Fruit fly (Drosophila melanogaster) whole organism, embryonic: Measurements from ENCODE around the gene Mnn1.

Experiments used
- Bdp1 ChIP-seq: fragments of 200-800 bp; sonication (Bioruptor generic); optimal IDR thresholded peaks from 3 replicates; lab custom pipeline; 2016; ENCODE audit warnings: missing biosample characterization, missing genetic modification characterization
- Blimp-1 ChIP-seq: fragments of 200-800 bp; sonication (Bioruptor generic); optimal IDR thresholded peaks from 3 replicates; lab custom pipeline; 2018; ENCODE audit warnings: missing biosample characterization, missing genetic modification characterization, mild to moderate bottlenecking, moderate library complexity, missing genetic modification reagents
- CG10274 ChIP-seq: fragments of 200-800 bp; sonication (Bioruptor generic); optimal IDR thresholded peaks from 3 replicates; lab custom pipeline; 2017; ENCODE audit warnings: missing biosample characterization, mild to moderate bottlenecking, missing genetic modification characterization
- CG10321 ChIP-seq: fragments of 200-800 bp; sonication (Bioruptor generic); IDR thresholded peaks from 2 replicates; pipeline ENCODE4 v1.3.6; 2022; ENCODE audit warnings: missing biosample characterization, missing genetic modification characterization
- CG12104 ChIP-seq: fragments of 200-800 bp; sonication (Bioruptor generic); optimal IDR thresholded peaks from 3 replicates; lab custom pipeline; 2016; ENCODE audit warnings: missing biosample characterization, missing genetic modification characterization
- CG12942 ChIP-seq: fragments of 200-800 bp; sonication (Bioruptor generic); optimal IDR thresholded peaks from 3 replicates; lab custom pipeline; 2016; ENCODE audit warnings: missing biosample characterization, missing genetic modification characterization
- CG1603 ChIP-seq: fragments of 200-800 bp; sonication (Bioruptor generic); optimal IDR thresholded peaks from 2 replicates; lab custom pipeline; 2019; ENCODE audit warnings: missing biosample characterization, mild to moderate bottlenecking, missing genetic modification characterization, moderate library complexity
- CG17359 ChIP-seq: fragments of 200-800 bp; sonication (Bioruptor generic); optimal IDR thresholded peaks from 3 replicates; lab custom pipeline; 2018; ENCODE audit warnings: missing biosample characterization, mild to moderate bottlenecking, missing genetic modification characterization, moderate library complexity
- CG18476 ChIP-seq: fragments of 200-800 bp; sonication (Bioruptor generic); optimal IDR thresholded peaks from 2 replicates; lab custom pipeline; 2016; ENCODE audit warnings: missing biosample characterization, mild to moderate bottlenecking, missing genetic modification characterization
- CG2199 ChIP-seq: fragments of 200-800 bp; sonication (Bioruptor generic); IDR thresholded peaks from 3 replicates; pipeline ENCODE4 v1.3.6; 2022; ENCODE audit warnings: missing biosample characterization, missing genetic modification characterization
- CG32532 ChIP-seq: fragments of 200-800 bp; sonication (Bioruptor generic); IDR thresholded peaks from 2 replicates; pipeline ENCODE4 v1.3.6; 2022; ENCODE audit warnings: missing biosample characterization, missing genetic modification characterization
- CG32767 ChIP-seq: fragments of 200-800 bp; sonication (Bioruptor generic); IDR thresholded peaks from 2 replicates; pipeline ENCODE4 v1.3.6; 2022; ENCODE audit warnings: missing biosample characterization, missing genetic modification characterization
- CG3838 ChIP-seq: fragments of 200-800 bp; sonication (Bioruptor generic); optimal IDR thresholded peaks from 3 replicates; lab custom pipeline; 2016; ENCODE audit warnings: missing biosample characterization, missing genetic modification characterization
- CG4360 ChIP-seq: fragments of 200-800 bp; sonication (Bioruptor generic); IDR thresholded peaks from 2 replicates; pipeline ENCODE4 v1.3.6; 2022; ENCODE audit warnings: missing biosample characterization, missing genetic modification characterization
- CG8924 ChIP-seq: fragments of 200-800 bp; optimal IDR thresholded peaks from 3 replicates; lab custom pipeline; 2019; ENCODE audit warnings: missing biosample characterization, mild to moderate bottlenecking, missing genetic modification characterization, moderate library complexity
- Doc3 ChIP-seq: fragments of 200-800 bp; sonication (Bioruptor generic); IDR thresholded peaks from 3 replicates; pipeline ENCODE4 v1.3.6; 2022; ENCODE audit warnings: missing biosample characterization, missing genetic modification characterization; ENCODE audit not compliant: partially characterized antibody
- HmgD ChIP-seq: fragments of 200-800 bp; sonication (Bioruptor generic); optimal IDR thresholded peaks from 3 replicates; lab custom pipeline; 2016; ENCODE audit warnings: missing biosample characterization, missing genetic modification characterization
- Hr51 ChIP-seq, 2 experiments: fragments of 200-800 bp; sonication (Bioruptor generic); optimal IDR thresholded peaks; 2 replicates in 1 of 2; 3 replicates in 1 of 2; lab custom pipeline; 2016 to 2018; ENCODE audit warnings: missing biosample characterization in 2 of 2, missing genetic modification characterization in 2 of 2, mild to moderate bottlenecking in 1 of 2, moderate library complexity in 1 of 2
- Max ChIP-seq: fragments of 200-800 bp; sonication (Bioruptor generic); optimal IDR thresholded peaks from 2 replicates; lab custom pipeline; 2016; ENCODE audit warnings: missing biosample characterization, mild to moderate bottlenecking, missing genetic modification characterization
- Nf-YA ChIP-seq: fragments of 200-800 bp; sonication (Bioruptor generic); IDR thresholded peaks from 2 replicates; pipeline ENCODE4 v1.3.6; 2022; ENCODE audit warnings: missing biosample characterization, missing genetic modification characterization
- Nf-YC ChIP-seq: fragments of 200-800 bp; optimal IDR thresholded peaks from 3 replicates; lab custom pipeline; 2019; ENCODE audit warnings: missing biosample characterization, mild to moderate bottlenecking, missing genetic modification characterization, moderate library complexity
- Sin3A ChIP-seq: fragments of >200 bp; optimal IDR thresholded peaks from 2 replicates; lab custom pipeline; 2018
- TFAM ChIP-seq: fragments of 200-800 bp; sonication (Bioruptor generic); optimal IDR thresholded peaks from 2 replicates; lab custom pipeline; 2017; ENCODE audit warnings: missing biosample characterization, missing genetic modification characterization, inconsistent platforms
- Trl ChIP-seq, 3 experiments: fragments of >200 bp in 2 of 3; fragments of 200-800 bp in 1 of 3; sonication (Bioruptor generic) in 1 of 3; optimal IDR thresholded peaks; 2 replicates in 1 of 3; 3 replicates in 2 of 3; lab custom pipeline; 2016 to 2017; ENCODE audit warnings: missing biosample characterization in 1 of 3, missing genetic modification characterization in 1 of 3
- Vsx1 ChIP-seq: fragments of 200-800 bp; sonication (Bioruptor generic); optimal IDR thresholded peaks from 2 replicates; lab custom pipeline; 2017; ENCODE audit warnings: missing biosample characterization, mild to moderate bottlenecking, missing genetic modification characterization, missing genetic modification reagents
- bigmax ChIP-seq: fragments of 200-800 bp; sonication (Bioruptor generic); optimal IDR thresholded peaks from 2 replicates; lab custom pipeline; 2018; ENCODE audit warnings: missing biosample characterization, mild to moderate bottlenecking, missing genetic modification characterization
- chinmo ChIP-seq: fragments of 200-800 bp; sonication (Bioruptor generic); IDR thresholded peaks from 4 replicates; pipeline ENCODE4 v1.3.6; 2022; ENCODE audit warnings: missing biosample characterization, missing genetic modification characterization; ENCODE audit not compliant: partially characterized antibody
- ci ChIP-seq: fragments of 200-800 bp; sonication (Bioruptor generic); IDR thresholded peaks from 3 replicates; pipeline ENCODE4 v1.3.6; 2022; ENCODE audit warnings: missing biosample characterization, missing genetic modification characterization
- cwo ChIP-seq: fragments of 200-800 bp; sonication (Bioruptor generic); optimal IDR thresholded peaks from 3 replicates; lab custom pipeline; 2017; ENCODE audit warnings: missing biosample characterization, missing genetic modification characterization, mild to moderate bottlenecking, moderate library complexity, missing genetic modification reagents
- disco-r ChIP-seq: fragments of 200-800 bp; sonication (Bioruptor generic); optimal IDR thresholded peaks from 2 replicates; lab custom pipeline; 2016; ENCODE audit warnings: missing biosample characterization, missing genetic modification characterization
- dmrt11E ChIP-seq: fragments of 200-800 bp; sonication (Bioruptor generic); optimal IDR thresholded peaks from 3 replicates; lab custom pipeline; 2018; ENCODE audit warnings: missing biosample characterization, mild to moderate bottlenecking, missing genetic modification characterization, moderate library complexity
- dysf ChIP-seq: fragments of 200-800 bp; sonication (Bioruptor generic); IDR thresholded peaks from 3 replicates; pipeline ENCODE4 v1.3.6; 2022; ENCODE audit warnings: missing biosample characterization, missing genetic modification characterization
- ems ChIP-seq: fragments of 200-800 bp; sonication (Bioruptor generic); optimal IDR thresholded peaks from 3 replicates; lab custom pipeline; 2016; ENCODE audit warnings: missing biosample characterization, missing genetic modification characterization
- hkb ChIP-seq, 2 experiments: fragments of 200-800 bp in 1 of 2; fragments of >200 bp in 1 of 2; sonication (Bioruptor generic) in 1 of 2; IDR thresholded peaks in 1 of 2; optimal IDR thresholded peaks in 1 of 2; 2 replicates each; pipeline versions ENCODE4 v1.3.6 to Lab custom; 2017 to 2022; ENCODE audit warnings: missing biosample characterization in 1 of 2, missing genetic modification characterization in 1 of 2
- inv ChIP-seq: fragments of 200-800 bp; sonication (Bioruptor generic); IDR thresholded peaks from 2 replicates; pipeline ENCODE4 v1.3.6; 2022; ENCODE audit warnings: missing biosample characterization, missing genetic modification characterization; ENCODE audit not compliant: partially characterized antibody
- jigr1 ChIP-seq: fragments of 200-800 bp; sonication (Bioruptor generic); IDR thresholded peaks from 3 replicates; pipeline ENCODE4 v1.3.6; 2022; ENCODE audit warnings: missing biosample characterization, missing genetic modification characterization
- ken ChIP-seq: fragments of 200-800 bp; sonication (Bioruptor generic); IDR thresholded peaks from 3 replicates; pipeline ENCODE4 v1.3.6; 2022; ENCODE audit warnings: missing biosample characterization, missing genetic modification characterization
- mam ChIP-seq: fragments of 200-800 bp; sonication (Bioruptor generic); optimal IDR thresholded peaks from 3 replicates; lab custom pipeline; 2016; ENCODE audit warnings: missing biosample characterization, missing genetic modification characterization
- mirr ChIP-seq: fragments of 200-800 bp; sonication (Bioruptor generic); optimal IDR thresholded peaks from 3 replicates; lab custom pipeline; 2018; ENCODE audit warnings: missing biosample characterization, mild to moderate bottlenecking, missing genetic modification characterization
- pan ChIP-seq, 4 experiments: fragments of >200 bp in 3 of 4; fragments of 200-800 bp in 1 of 4; sonication (Bioruptor generic) in 1 of 4; optimal IDR thresholded peaks in 3 of 4; IDR thresholded peaks in 1 of 4; 2 replicates each; pipeline versions ENCODE4 v1.3.6 to Lab custom; 2017 to 2022; ENCODE audit warnings: missing biosample characterization in 2 of 4, missing genetic modification characterization in 2 of 4, mixed read lengths in 1 of 4
- pros ChIP-seq: fragments of 200-800 bp; sonication (Bioruptor generic); optimal IDR thresholded peaks from 3 replicates; lab custom pipeline; 2019; ENCODE audit warnings: missing biosample characterization, mild to moderate bottlenecking, missing genetic modification characterization, moderate library complexity
- rib ChIP-seq: fragments of 200-800 bp; sonication (Bioruptor generic); IDR thresholded peaks from 2 replicates; pipeline ENCODE4 v1.3.6; 2022; ENCODE audit warnings: missing biosample characterization, missing genetic modification characterization
- scrt ChIP-seq: fragments of 200-800 bp; sonication (Bioruptor generic); optimal IDR thresholded peaks from 2 replicates; lab custom pipeline; 2018; ENCODE audit warnings: missing biosample characterization, mild to moderate bottlenecking, missing genetic modification characterization, moderate library complexity
- sens ChIP-seq: fragments of 200-800 bp; sonication (Bioruptor generic); peaks from one replicate; lab custom pipeline; 2016; ENCODE audit warnings: missing biosample characterization, missing genetic modification characterization
- sisA ChIP-seq: fragments of 200-800 bp; sonication (Bioruptor generic); IDR thresholded peaks from 2 replicates; pipeline ENCODE4 v1.3.6; 2022; ENCODE audit warnings: missing biosample characterization, missing genetic modification characterization
- sug ChIP-seq: fragments of 200-800 bp; optimal IDR thresholded peaks from 2 replicates; lab custom pipeline; 2019; ENCODE audit warnings: missing biosample characterization, mild to moderate bottlenecking, missing genetic modification characterization, moderate library complexity
- vfl ChIP-seq: fragments of 200-800 bp; sonication (Bioruptor generic); optimal IDR thresholded peaks from 2 replicates; lab custom pipeline; 2016; ENCODE audit warnings: missing biosample characterization, missing genetic modification characterization
- wor ChIP-seq: fragments of 200-800 bp; sonication (Bioruptor generic); IDR thresholded peaks from 2 replicates; pipeline ENCODE4 v1.3.6; 2022; ENCODE audit warnings: missing biosample characterization, missing genetic modification characterization
- zen ChIP-seq: fragments of 200-800 bp; sonication (Bioruptor generic); optimal IDR thresholded peaks from 3 replicates; lab custom pipeline; 2018; ENCODE audit warnings: missing biosample characterization, mild to moderate bottlenecking, missing genetic modification characterization, moderate library complexity

Gene Mnn1

dm6 chr2L:7056189-7056926, at the start of gene Mnn1 (continued):
- TF ChIP-seq cwo (GFP tag; lab: Kevin White, UChicago) (peak; percentile 95), vfl (GFP tag; lab: Kevin White, UChicago) (peak; percentile 52), dysf (GFP tag; lab: Robert Waterston, UW) (no peak), dmrt11E (tag; lab: Kevin White, UChicago) (peak; percentile 3), CG10274 (GFP tag; lab: Kevin White, UChicago) (no peak), Nf-YC (tag; lab: Kevin White, UChicago) (no peak), HmgD (GFP tag; lab: Kevin White, UChicago) (peak; percentile 52), sug (peak; percentile 79), scrt (no peak), jigr1 (GFP tag; lab: Robert Waterston, UW) (no peak), Sin3A (lab: Kevin White, UChicago) (peak; percentile 84), CG17359 (tag; lab: Kevin White, UChicago) (peak; percentile 11), CG12942 (GFP tag; lab: Kevin White, UChicago) (peak; percentile 41), mam (peak; percentile 53), Nf-YA (GFP tag; lab: Robert Waterston, UW) (no peak), Blimp-1 (GFP tag; lab: Kevin White, UChicago) (no peak), rib (peak; percentile 40; the same call in 1 of the 2 replicates), Trl (optimal IDR thresholded peaks at IDR 0.05; lab: Kevin White, UChicago) (no peak), Trl (GFP tag; optimal IDR thresholded peaks at IDR 0.05; lab: Kevin White, UChicago) (peak; percentile 40), pan (optimal IDR thresholded peaks at IDR 0.05; lab: Kevin White, UChicago) (no peak), pan (GFP tag; optimal IDR thresholded peaks at IDR 0.05 in 1 of 2, IDR thresholded peaks at IDR 0.05 in 1 of 2) (peak in 1 of 2 experiments; percentile 33), CG32532 (peak; percentile 34; the same call in 1 of the 2 replicates), zen (peak; percentile 33), CG32767 (no peak), CG1603 (tag; lab: Kevin White, UChicago) (peak; percentile 89), Bdp1 (GFP tag; lab: Kevin White, UChicago) (peak; percentile 17), disco-r (no peak), Hr51 (GFP tag; optimal IDR thresholded peaks at IDR 0.05; lab: Kevin White, UChicago) (peak in 1 of 2 experiments; percentile 63), ken (peak; percentile 64; the same call in 2 of the 3 replicates), ems (GFP tag; lab: Kevin White, UChicago) (peak; percentile 65), Vsx1 (GFP tag; lab: Kevin White, UChicago) (no peak)

DNA sequence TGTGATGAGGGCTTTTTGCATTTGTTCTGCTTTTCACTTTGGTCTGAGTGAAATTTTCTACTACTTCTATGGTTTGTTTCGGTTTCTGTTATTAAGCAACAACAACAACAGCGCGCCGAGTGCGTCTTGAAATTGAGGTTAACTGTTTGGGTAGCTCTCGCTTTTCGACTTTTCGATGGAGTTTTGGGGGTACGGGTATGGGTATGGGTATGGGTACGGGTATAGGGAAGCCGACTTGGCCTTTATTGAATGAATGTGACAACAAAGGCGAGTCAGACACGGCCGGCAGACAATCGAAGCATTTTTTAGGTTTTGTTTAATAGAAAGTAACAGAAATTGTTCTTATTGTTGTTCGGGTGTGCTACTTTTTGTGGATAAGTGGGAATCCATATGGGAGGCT, 48.5 kb upstream of the Mnn1 start:
- TF ChIP-seq Blimp-1 (GFP tag; lab: Kevin White, UChicago) (peak; percentile 86), TFAM (no peak), sens (GFP tag; lab: Kevin White, UChicago) (peak; percentile 44), CG3838 (GFP tag; lab: Kevin White, UChicago) (no peak), hkb (optimal IDR thresholded peaks at IDR 0.05; lab: Kevin White, UChicago) (no peak), hkb (GFP tag; IDR thresholded peaks at IDR 0.05; lab: Robert Waterston, UW) (no peak), CG2199 (0 out of 3 replicates have a peak, but pooled peaks have one; percentile 80), CG18476 (GFP tag; lab: Kevin White, UChicago) (no peak), pros (GFP tag; lab: Kevin White, UChicago) (peak; percentile 25), CG8924 (no peak), bigmax (GFP tag; lab: Kevin White, UChicago) (peak; percentile 31), inv (GFP tag; lab: Robert Waterston, UW) (no peak), CG4360 (GFP tag; lab: Robert Waterston, UW) (peak; percentile 74), ci (GFP tag; lab: Robert Waterston, UW) (0 out of 3 replicates have a peak, but pooled peaks have one; percentile 22), Max (GFP tag; lab: Kevin White, UChicago) (no peak), sisA (GFP tag; lab: Robert Waterston, UW) (no peak), mirr (GFP tag; lab: Kevin White, UChicago) (no peak), chinmo (GFP tag; lab: Robert Waterston, UW) (0 out of 4 replicates have a peak, but pooled peaks have one; percentile 37), CG12104 (GFP tag; lab: Kevin White, UChicago) (no peak), wor (no peak), CG10321 (GFP tag; lab: Robert Waterston, UW) (no peak), Doc3 (GFP tag; lab: Robert Waterston, UW) (no peak)
- TF ChIP-seq, all 482 proteins: peak for 8
